Worm (Caenorhabditis elegans) whole organism, early embryonic: Measurements from ENCODE around the gene R12B2.7.

ENCODE experiments used
- B0310.2 ChIP-seq: sonication (generic microtip); optimal IDR thresholded peaks from 2 replicates; lab custom pipeline; 2016; ENCODE audit warnings: mild to moderate bottlenecking, missing genetic modification characterization, missing compliant biosample characterization
- F13C5.2 ChIP-seq: sonication (generic microtip); optimal IDR thresholded peaks from 2 replicates; lab custom pipeline; 2017; ENCODE audit warnings: mild to moderate bottlenecking, missing genetic modification characterization, inconsistent platforms, missing compliant biosample characterization
- aly-1 ChIP-seq: sonication (generic microtip); optimal IDR thresholded peaks from 2 replicates; lab custom pipeline; 2016; ENCODE audit warnings: missing genetic modification characterization, missing compliant biosample characterization
- ama-1 ChIP-seq: fragments of 150-350 bp; optimal IDR thresholded peaks from 2 replicates; lab custom pipeline; 2014
- ceh-13 ChIP-seq: fragments of 200-800 bp; sonication (Bioruptor generic); optimal IDR thresholded peaks from 2 replicates; lab custom pipeline; 2018; ENCODE audit warnings: mild to moderate bottlenecking, missing genetic modification characterization, missing compliant biosample characterization
- ceh-36 ChIP-seq: sonication (generic microtip); optimal IDR thresholded peaks from 2 replicates; lab custom pipeline; 2016; ENCODE audit warnings: missing genetic modification characterization, inconsistent platforms, missing compliant biosample characterization
- ets-7 ChIP-seq: sonication (generic microtip); optimal IDR thresholded peaks from 2 replicates; lab custom pipeline; 2016; ENCODE audit warnings: missing genotype, missing genetic modification characterization, missing compliant biosample characterization
- flt-1 ChIP-seq: fragments of 200-800 bp; sonication (Bioruptor generic); IDR thresholded peaks from 2 replicates; pipeline ENCODE4 v1.3.6; 2022; ENCODE audit warnings: missing genetic modification characterization, missing compliant biosample characterization
- hmbx-1 ChIP-seq: sonication (generic microtip); optimal IDR thresholded peaks from 2 replicates; lab custom pipeline; 2016; ENCODE audit warnings: mild to moderate bottlenecking, missing genetic modification characterization, missing compliant biosample characterization
- hmg-4 ChIP-seq: fragments of 200-800 bp; sonication (Bioruptor generic); optimal IDR thresholded peaks from 2 replicates; lab custom pipeline; 2018; ENCODE audit warnings: mild to moderate bottlenecking, missing genetic modification characterization, missing compliant biosample characterization
- hnd-1 ChIP-seq: sonication (generic microtip); optimal IDR thresholded peaks from 2 replicates; lab custom pipeline; 2016; ENCODE audit warnings: missing genetic modification characterization, missing compliant biosample characterization
- pes-1 ChIP-seq: fragments of 200-800 bp; sonication (Bioruptor generic); IDR thresholded peaks from 2 replicates; pipeline ENCODE4 v1.3.6; 2022; ENCODE audit warnings: missing genetic modification reagents, missing genetic modification characterization, missing compliant biosample characterization
- scrt-1 ChIP-seq: fragments of 200-800 bp; sonication (Bioruptor generic); IDR thresholded peaks from 2 replicates; pipeline ENCODE4 v1.3.6; 2022; ENCODE audit warnings: missing genetic modification characterization, missing compliant biosample characterization
- sea-1 ChIP-seq: fragments of 200-800 bp; sonication (Bioruptor generic); conservative IDR thresholded peaks from 2 replicates; pipeline ENCODE4 v1.3.6; 2022; ENCODE audit warnings: missing genetic modification characterization, missing compliant biosample characterization
- tbx-11 ChIP-seq: fragments of 200-800 bp; sonication (Bioruptor generic); IDR thresholded peaks from 2 replicates; pipeline ENCODE4 v1.3.6; 2022; ENCODE audit warnings: missing genetic modification characterization, missing compliant biosample characterization
- tbx-37 ChIP-seq: fragments of 200-800 bp; sonication (Bioruptor generic); conservative IDR thresholded peaks from 2 replicates; pipeline ENCODE4 v1.3.6; 2022; ENCODE audit warnings: missing genetic modification reagents, missing genetic modification characterization, missing compliant biosample characterization
- tra-4 ChIP-seq: sonication (generic microtip); optimal IDR thresholded peaks from 2 replicates; lab custom pipeline; 2017; ENCODE audit warnings: missing genetic modification characterization, missing compliant biosample characterization

R12B2.7 gene

DNA sequence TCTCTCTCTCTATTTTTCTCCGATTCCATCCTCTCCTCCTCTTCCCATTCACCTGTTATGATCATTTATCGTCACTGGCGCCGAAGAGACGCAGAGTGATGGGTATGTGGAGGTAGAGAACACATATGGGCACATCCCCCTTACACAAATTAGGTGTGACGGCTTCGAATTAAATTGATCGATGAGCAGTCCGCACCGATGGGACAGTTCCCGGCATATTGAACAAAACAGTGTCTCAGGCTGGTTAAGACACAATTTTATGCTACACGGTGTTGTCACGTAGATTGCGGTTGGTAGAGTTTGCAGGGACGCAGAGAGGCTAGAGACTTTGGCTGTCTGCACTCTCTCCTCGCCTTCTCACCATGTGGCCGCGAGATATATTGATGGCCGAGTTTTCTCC, at the start of gene R12B2.7:
R12B2.7 (plus strand) TSS at position 247 of the 400 bp plus-strand sequence.
- TF ChIP-seq ceh-13 (GFP tag; lab: Kevin White, UChicago), result no peak
- TF ChIP-seq tbx-11 (GFP tag; lab: Robert Waterston, UW), result no peak
- no peak for TF ChIP-seq tbx-37 (GFP tag; lab: Robert Waterston, UW)
- no peak for TF ChIP-seq sea-1 (GFP tag; lab: Robert Waterston, UW)
- no peak for TF ChIP-seq aly-1 (tag; lab: Kevin White, UChicago)
- TF ChIP-seq pes-1 (GFP tag; lab: Robert Waterston, UW), result no peak
- no peak for TF ChIP-seq hmg-4
- no peak for TF ChIP-seq flt-1
- TF ChIP-seq B0310.2 (tag; lab: Kevin White, UChicago), result no peak
- TF ChIP-seq ceh-36 (tag; lab: Kevin White, UChicago), result no peak
- no peak for TF ChIP-seq tra-4 (tag; lab: Kevin White, UChicago)
- TF ChIP-seq hnd-1 (tag; lab: Kevin White, UChicago), result no peak
- no peak for TF ChIP-seq scrt-1 (GFP tag; lab: Robert Waterston, UW)
- TF ChIP-seq hmbx-1 (tag; lab: Kevin White, UChicago), result no peak
- TF ChIP-seq F13C5.2 (tag; lab: Kevin White, UChicago), result no peak
- TF ChIP-seq ets-7 (tag; lab: Kevin White, UChicago), result no peak
- no peak for TF ChIP-seq ama-1 (lab: Kevin White, UChicago)

DNA sequence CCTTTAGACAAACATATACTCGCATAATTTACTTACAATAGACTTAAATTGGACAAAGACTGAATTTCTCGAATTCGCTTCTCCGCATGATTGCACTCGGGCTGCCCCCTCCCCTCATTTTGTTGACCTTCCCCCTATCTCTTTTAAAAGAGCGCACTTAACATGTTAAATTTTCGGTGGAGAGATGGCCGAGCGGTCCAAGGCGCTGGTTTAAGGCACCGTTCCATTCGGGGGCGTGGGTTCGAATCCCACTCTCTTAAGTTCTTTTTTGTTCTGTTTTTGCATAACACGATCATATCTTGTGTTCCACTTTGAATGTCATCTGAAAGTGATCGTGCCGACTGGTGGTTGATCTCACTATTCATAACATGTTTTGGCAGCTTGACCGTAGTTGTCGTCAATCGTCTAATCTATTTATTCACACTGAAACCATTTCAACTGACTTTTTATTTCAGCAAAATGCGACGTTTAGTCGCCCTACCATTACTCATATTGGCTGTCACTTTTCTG, 45.1 kb upstream of the R12B2.7 start, which contains the start of gene cutl-23:
cutl-23 (plus strand) TSS at position 460 of the 510 bp plus-strand sequence.
- TF ChIP-seq sea-1 (GFP tag; lab: Robert Waterston, UW) (0 out of 2 replicates have a peak, but pooled peaks have one; percentile 63), hmg-4 (peak; percentile 55), ceh-36 (tag; lab: Kevin White, UChicago) (peak; percentile 15), tra-4 (tag; lab: Kevin White, UChicago) (no peak), pes-1 (GFP tag; lab: Robert Waterston, UW) (no peak), tbx-37 (GFP tag; lab: Robert Waterston, UW) (peak; percentile 41; the same call in 1 of the 2 replicates), ama-1 (lab: Kevin White, UChicago) (no peak), F13C5.2 (tag; lab: Kevin White, UChicago) (peak; percentile 60), aly-1 (tag; lab: Kevin White, UChicago) (no peak), hmbx-1 (tag; lab: Kevin White, UChicago) (no peak), ets-7 (tag; lab: Kevin White, UChicago) (no peak), B0310.2 (tag; lab: Kevin White, UChicago) (no peak), tbx-11 (GFP tag; lab: Robert Waterston, UW) (no peak; the same call in 1 of the 2 replicates), flt-1 (peak; percentile 59; the same call in 1 of the 2 replicates), hnd-1 (tag; lab: Kevin White, UChicago) (peak; percentile 26), scrt-1 (GFP tag; lab: Robert Waterston, UW) (peak; percentile 52; the same call in 1 of the 2 replicates), ceh-13 (GFP tag; lab: Kevin White, UChicago) (no peak)

DNA sequence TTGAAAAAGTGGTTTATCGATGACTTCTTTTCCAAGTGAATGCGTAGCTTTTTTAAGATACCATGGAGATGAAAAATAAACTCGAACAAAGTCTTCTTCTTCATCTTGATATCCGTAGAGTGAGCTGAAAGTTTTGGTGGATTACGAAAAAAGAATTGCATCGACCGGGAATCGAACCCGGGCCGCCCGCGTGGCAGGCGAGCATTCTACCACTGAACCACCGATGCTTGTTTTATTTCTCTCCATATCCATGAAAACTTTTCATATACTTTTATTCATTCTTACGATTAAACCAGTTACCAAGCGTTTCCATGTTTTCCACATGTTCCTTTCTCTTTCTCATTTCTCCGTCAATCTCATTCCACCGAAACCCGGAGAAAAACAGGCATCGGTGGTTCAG, 32.8 kb upstream of the R12B2.7 start:
- TF ChIP-seq ets-7 (tag; lab: Kevin White, UChicago) (no peak), F13C5.2 (tag; lab: Kevin White, UChicago) (no peak), aly-1 (tag; lab: Kevin White, UChicago) (no peak), hnd-1 (tag; lab: Kevin White, UChicago) (no peak), tra-4 (tag; lab: Kevin White, UChicago) (no peak), hmg-4 (no peak), pes-1 (GFP tag; lab: Robert Waterston, UW) (no peak), sea-1 (GFP tag; lab: Robert Waterston, UW) (no peak), B0310.2 (tag; lab: Kevin White, UChicago) (no peak)

DNA sequence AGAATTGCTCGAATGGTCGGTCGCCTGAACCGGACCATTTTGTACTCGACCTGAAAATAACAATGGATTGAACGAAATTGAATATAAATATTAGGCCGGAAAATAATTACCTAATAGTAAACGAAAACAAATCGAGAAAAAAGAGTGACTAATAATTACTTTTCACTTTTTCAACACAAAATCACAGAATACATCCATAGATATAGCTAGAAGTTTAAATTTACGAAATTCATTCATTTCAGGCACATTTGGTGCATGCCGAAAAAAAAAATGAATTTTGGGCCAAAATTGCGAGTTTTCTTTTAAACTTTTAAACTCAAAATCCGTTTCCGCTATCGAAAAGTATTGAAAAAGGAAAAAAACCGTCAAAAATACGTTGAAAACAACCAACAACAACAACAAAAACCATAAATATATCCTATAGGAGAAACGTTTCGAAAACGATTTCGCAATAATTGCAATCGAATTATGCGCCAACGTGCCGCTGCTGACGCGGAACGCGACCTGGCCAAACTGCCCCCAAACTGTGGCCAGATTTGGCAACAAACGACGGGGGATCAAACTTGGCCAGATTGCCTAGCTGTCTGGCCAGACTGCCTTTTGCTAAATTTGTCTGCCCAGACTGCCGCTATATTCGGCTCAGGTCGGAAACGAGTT, 29.4 kb upstream of the R12B2.7 start, which contains the start of gene Y37B11A.3:
Y37B11A.3 (minus strand) TSS at position 51 of the 657 bp plus-strand sequence.
- TF ChIP-seq flt-1 (no peak), tbx-37 (GFP tag; lab: Robert Waterston, UW) (no peak), hmbx-1 (tag; lab: Kevin White, UChicago) (no peak), ceh-13 (GFP tag; lab: Kevin White, UChicago) (no peak), ets-7 (tag; lab: Kevin White, UChicago) (no peak), tbx-11 (GFP tag; lab: Robert Waterston, UW) (no peak), F13C5.2 (tag; lab: Kevin White, UChicago) (no peak), pes-1 (GFP tag; lab: Robert Waterston, UW) (no peak), B0310.2 (tag; lab: Kevin White, UChicago) (no peak), scrt-1 (GFP tag; lab: Robert Waterston, UW) (no peak)

DNA sequence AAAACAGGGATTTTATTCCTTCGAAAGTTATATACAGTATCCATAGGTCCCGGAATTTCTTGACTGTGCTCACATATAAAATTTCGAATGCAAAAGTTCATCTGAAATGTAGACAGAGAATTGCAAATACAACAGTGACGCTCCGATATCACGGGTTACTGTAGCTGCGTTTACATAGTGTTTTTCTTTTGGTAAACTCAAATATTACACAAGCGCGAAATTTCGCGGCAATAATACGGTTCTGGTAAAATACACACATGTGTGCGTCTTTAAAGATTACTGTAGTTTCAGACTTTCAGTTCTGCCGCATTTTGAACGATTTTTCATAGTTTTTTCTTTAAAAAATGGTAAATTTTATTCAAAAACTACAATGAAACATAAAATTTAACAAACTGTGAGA, 24.3 kb upstream of the R12B2.7 start, which contains the start of gene rev-3:
rev-3 (minus strand) TSS at position 101 of the 400 bp plus-strand sequence.
- TF ChIP-seq hmg-4, result no peak
- TF ChIP-seq B0310.2 (tag; lab: Kevin White, UChicago), result no peak
- no peak for TF ChIP-seq aly-1 (tag; lab: Kevin White, UChicago)
- no peak for TF ChIP-seq ceh-36 (tag; lab: Kevin White, UChicago)
- TF ChIP-seq ets-7 (tag; lab: Kevin White, UChicago), result no peak

DNA sequence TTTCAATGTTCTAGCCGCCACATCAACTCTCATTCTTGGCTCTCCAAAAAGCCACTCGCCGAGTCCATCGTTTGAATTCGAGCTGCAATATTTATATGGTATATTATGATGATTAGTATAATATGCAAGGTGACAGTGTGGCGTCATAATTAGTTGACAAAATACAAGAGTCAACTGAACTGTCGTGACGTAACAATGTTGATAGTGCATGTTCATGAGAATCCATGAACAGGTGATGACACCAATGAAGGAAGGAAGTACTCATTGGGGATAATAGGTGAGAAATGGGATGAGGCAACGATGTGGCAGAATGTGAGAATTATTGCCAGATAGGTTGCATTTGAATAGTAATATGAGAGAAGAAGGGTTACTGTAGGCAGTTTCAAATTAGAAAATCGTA, 19.9 kb upstream of the R12B2.7 start:
- TF ChIP-seq tbx-11 (GFP tag; lab: Robert Waterston, UW) (no peak), aly-1 (tag; lab: Kevin White, UChicago) (no peak), tbx-37 (GFP tag; lab: Robert Waterston, UW) (no peak), sea-1 (GFP tag; lab: Robert Waterston, UW) (no peak), hmbx-1 (tag; lab: Kevin White, UChicago) (no peak), F13C5.2 (tag; lab: Kevin White, UChicago) (no peak), flt-1 (no peak)
